Fruit fly (Drosophila melanogaster) Kc167 (cell line): ENCODE measurements around the gene drm.

ENCODE experiments used
- insv ChIP-seq: fragments of >200 bp; optimal IDR thresholded peaks from 3 replicates; lab custom pipeline; 2018; ENCODE audit warnings: missing external identifiers
- psq ChIP-seq: fragments of >200 bp; optimal IDR thresholded peaks from 2 replicates; lab custom pipeline; 2017; ENCODE audit warnings: missing external identifiers
- ttk ChIP-seq: sonication (Bioruptor generic); optimal IDR thresholded peaks from 2 replicates; lab custom pipeline; 2017; ENCODE audit warnings: missing external identifiers

dm6 chr2L:3555408-3556058, 16.5 kb downstream of the drm start:
- no peak for TF ChIP-seq psq
- no peak for TF ChIP-seq ttk (lab: Kevin White, UChicago)
- no peak for TF ChIP-seq insv (lab: Kevin White, UChicago)
